Worm (Caenorhabditis elegans): ENCODE measurements around the gene set-14.

- no peak for TF ChIP-seq nhr-77 (tag; optimal IDR thresholded peaks at IDR 0.05)
- no peak for TF ChIP-seq tbx-2 (tag; optimal IDR thresholded peaks at IDR 0.05)
- TF ChIP-seq daf-12 (tag; optimal IDR thresholded peaks at IDR 0.05), result no peak
- no peak for TF ChIP-seq unc-39 (tag; optimal IDR thresholded peaks at IDR 0.05)
- TF ChIP-seq nhr-25 (tag; optimal IDR thresholded peaks at IDR 0.05), result no peak
- TF ChIP-seq nhr-67 (tag; optimal IDR thresholded peaks at IDR 0.05), result no peak
- no peak for TF ChIP-seq aly-2 (tag; optimal IDR thresholded peaks at IDR 0.05)
- TF ChIP-seq unc-62 (GFP tag; optimal IDR thresholded peaks at IDR 0.05), result no peak
- TF ChIP-seq jun-1 (tag; optimal IDR thresholded peaks at IDR 0.05), result no peak
- no peak for TF ChIP-seq fkh-2 (tag; optimal IDR thresholded peaks at IDR 0.05)
- TF ChIP-seq elt-2 (tag; optimal IDR thresholded peaks at IDR 0.05), result no peak
- peak; percentile 25 for TF ChIP-seq snpc-4 (tag; optimal IDR thresholded peaks at IDR 0.05)
Measured at ce11 chrII:10761653-10762052, 34.4 kb downstream of the set-14 start.

Measured in whole organism, L3 larva.